Fruit fly (Drosophila melanogaster) whole organism, embryonic: ENCODE measurements around the gene Pgm1.

ENCODE experiments used
- CG10565 ChIP-seq: fragments of 200-800 bp; sonication (Bioruptor generic); optimal IDR thresholded peaks from 3 replicates; lab custom pipeline; 2016; ENCODE audit warnings: missing biosample characterization, mild to moderate bottlenecking, missing genetic modification characterization
- CG11456 ChIP-seq: fragments of 200-800 bp; sonication (Bioruptor generic); IDR thresholded peaks from 3 replicates; pipeline ENCODE4 v1.3.6; 2022; ENCODE audit warnings: missing biosample characterization, missing genetic modification characterization
- CG11723 ChIP-seq: fragments of 200-800 bp; sonication (Bioruptor generic); optimal IDR thresholded peaks from 2 replicates; lab custom pipeline; 2017; ENCODE audit warnings: missing biosample characterization, mild to moderate bottlenecking, missing genetic modification characterization
- CG14050 ChIP-seq: fragments of 200-800 bp; sonication (Bioruptor generic); IDR thresholded peaks from 3 replicates; pipeline ENCODE4 v1.3.6; 2022; ENCODE audit warnings: missing biosample characterization, missing genetic modification characterization
- CG14667 ChIP-seq: fragments of 200-800 bp; sonication (Bioruptor generic); IDR thresholded peaks from 2 replicates; pipeline ENCODE4 v1.3.6; 2022; ENCODE audit warnings: missing biosample characterization, missing genetic modification characterization
- CG15479 ChIP-seq: fragments of 200-800 bp; sonication (Bioruptor generic); optimal IDR thresholded peaks from 3 replicates; lab custom pipeline; 2019; ENCODE audit warnings: missing biosample characterization, mild to moderate bottlenecking, missing genetic modification characterization, moderate library complexity
- CG15696 ChIP-seq: fragments of 200-800 bp; sonication (Bioruptor generic); optimal IDR thresholded peaks from 2 replicates; lab custom pipeline; 2019; ENCODE audit warnings: missing biosample characterization, mild to moderate bottlenecking, missing genetic modification characterization, moderate library complexity
- CG16815 ChIP-seq: fragments of 200-800 bp; sonication (Bioruptor generic); optimal IDR thresholded peaks from 3 replicates; lab custom pipeline; 2017; ENCODE audit warnings: missing biosample characterization, mild to moderate bottlenecking, missing genetic modification characterization
- CG17361 ChIP-seq: fragments of 200-800 bp; sonication (Bioruptor generic); IDR thresholded peaks from 3 replicates; pipeline ENCODE4 v1.3.6; 2022; ENCODE audit warnings: missing biosample characterization, missing genetic modification characterization
- CG17802 ChIP-seq: fragments of 200-800 bp; sonication (Bioruptor generic); optimal IDR thresholded peaks from 2 replicates; lab custom pipeline; 2018; ENCODE audit warnings: missing biosample characterization, mild to moderate bottlenecking, missing genetic modification characterization, moderate library complexity
- CG18764 ChIP-seq: fragments of 200-800 bp; sonication (Bioruptor generic); optimal IDR thresholded peaks from 3 replicates; lab custom pipeline; 2016; ENCODE audit warnings: missing biosample characterization, missing genetic modification characterization
- CG31388 ChIP-seq: fragments of 200-800 bp; sonication (Bioruptor generic); optimal IDR thresholded peaks from 2 replicates; lab custom pipeline; 2016; ENCODE audit warnings: missing biosample characterization, missing genetic modification characterization
- CG31441 ChIP-seq: fragments of 200-800 bp; sonication (Bioruptor generic); IDR thresholded peaks from 2 replicates; pipeline ENCODE4 v1.3.6; 2022; ENCODE audit warnings: missing biosample characterization, missing genetic modification characterization
- CG7556 ChIP-seq: fragments of 200-800 bp; sonication (Bioruptor generic); optimal IDR thresholded peaks from 2 replicates; lab custom pipeline; 2017; ENCODE audit warnings: missing biosample characterization, mild to moderate bottlenecking, missing genetic modification characterization
- CG7786 ChIP-seq: fragments of 200-800 bp; sonication (Bioruptor generic); optimal IDR thresholded peaks from 2 replicates; lab custom pipeline; 2016; ENCODE audit warnings: missing biosample characterization, missing genetic modification characterization
- CG7963 ChIP-seq: fragments of 200-800 bp; sonication (Bioruptor generic); IDR thresholded peaks from 3 replicates; pipeline ENCODE4 v1.3.6; 2022; ENCODE audit warnings: missing biosample characterization, missing genetic modification characterization; ENCODE audit not compliant: partially characterized antibody
- CG7987 ChIP-seq: fragments of 200-800 bp; sonication (Bioruptor generic); optimal IDR thresholded peaks from 2 replicates; lab custom pipeline; 2018; ENCODE audit warnings: missing biosample characterization, mild to moderate bottlenecking, missing genetic modification characterization, moderate library complexity
- CG9876 ChIP-seq: fragments of 200-800 bp; sonication (Bioruptor generic); optimal IDR thresholded peaks from 2 replicates; lab custom pipeline; 2016; ENCODE audit warnings: missing biosample characterization, missing genetic modification characterization
- CkIIα-i1 ChIP-seq: fragments of 200-800 bp; sonication (Bioruptor generic); IDR thresholded peaks from 2 replicates; pipeline ENCODE4 v1.3.6; 2022; ENCODE audit warnings: missing biosample characterization, missing genetic modification characterization
- D19A ChIP-seq: fragments of 200-800 bp; optimal IDR thresholded peaks from 3 replicates; lab custom pipeline; 2019; ENCODE audit warnings: missing biosample characterization, mild to moderate bottlenecking, missing genetic modification characterization, moderate library complexity
- Deaf1 ChIP-seq: fragments of 200-800 bp; optimal IDR thresholded peaks from 3 replicates; lab custom pipeline; 2019; ENCODE audit warnings: missing biosample characterization, mild to moderate bottlenecking, missing genetic modification characterization, moderate library complexity
- Dfd ChIP-seq, 2 experiments: fragments of >200 bp; optimal IDR thresholded peaks; 2 replicates each; lab custom pipeline; 2017; ENCODE audit warnings: missing biosample characterization in 2 of 2, missing genetic modification characterization in 2 of 2
- Dll ChIP-seq: fragments of 200-800 bp; sonication (Bioruptor generic); IDR thresholded peaks from 4 replicates; pipeline ENCODE4 v1.3.6; 2022; ENCODE audit warnings: missing biosample characterization, missing genetic modification characterization; ENCODE audit not compliant: partially characterized antibody
- Fer3 ChIP-seq: fragments of 200-800 bp; sonication (Bioruptor generic); optimal IDR thresholded peaks from 2 replicates; lab custom pipeline; 2018; ENCODE audit warnings: missing biosample characterization, mild to moderate bottlenecking, missing genetic modification characterization, moderate library complexity
- Gsc ChIP-seq: fragments of 200-800 bp; sonication (Bioruptor generic); IDR thresholded peaks from 2 replicates; pipeline ENCODE4 v1.3.6; 2022; ENCODE audit warnings: missing biosample characterization, missing genetic modification characterization
- HLH3B ChIP-seq: fragments of 200-800 bp; sonication (Bioruptor generic); IDR thresholded peaks from 2 replicates; pipeline ENCODE4 v1.3.6; 2022; ENCODE audit warnings: missing biosample characterization, missing genetic modification characterization
- HLHmδ ChIP-seq: fragments of 200-800 bp; sonication (Bioruptor generic); optimal IDR thresholded peaks from 2 replicates; lab custom pipeline; 2018; ENCODE audit warnings: missing biosample characterization, mild to moderate bottlenecking, missing genetic modification characterization, moderate library complexity
- Med ChIP-seq: fragments of 200-800 bp; sonication (Bioruptor generic); peaks from one replicate; lab custom pipeline; 2016; ENCODE audit warnings: missing biosample characterization, missing genetic modification characterization, mild to moderate bottlenecking, inconsistent platforms, moderate library complexity
- NfI ChIP-seq: fragments of 200-800 bp; sonication (Bioruptor generic); optimal IDR thresholded peaks from 3 replicates; lab custom pipeline; 2018; ENCODE audit warnings: missing biosample characterization, mild to moderate bottlenecking, missing genetic modification characterization, moderate library complexity
- Optix ChIP-seq: fragments of 200-800 bp; sonication (Bioruptor generic); IDR thresholded peaks from 3 replicates; pipeline ENCODE4 v1.3.6; 2022; ENCODE audit warnings: missing biosample characterization, missing genetic modification characterization
- Sox100B ChIP-seq: fragments of 200-800 bp; sonication (Bioruptor generic); optimal IDR thresholded peaks from 3 replicates; lab custom pipeline; 2018; ENCODE audit warnings: missing biosample characterization, mild to moderate bottlenecking, missing genetic modification characterization
- Usf ChIP-seq: fragments of 200-800 bp; sonication (Bioruptor generic); optimal IDR thresholded peaks from 2 replicates; lab custom pipeline; 2017; ENCODE audit warnings: missing genotype, missing biosample characterization, missing genetic modification characterization
- Xbp1 ChIP-seq: fragments of 200-800 bp; sonication (Bioruptor generic); optimal IDR thresholded peaks from 3 replicates; lab custom pipeline; 2016; ENCODE audit warnings: missing biosample characterization, mild to moderate bottlenecking, missing genetic modification characterization
- aop ChIP-seq: fragments of 200-800 bp; sonication (Bioruptor generic); IDR thresholded peaks from 2 replicates; pipeline ENCODE4 v1.3.6; 2022; ENCODE audit warnings: missing biosample characterization, missing genetic modification characterization
- ara ChIP-seq: fragments of 200-800 bp; sonication (Bioruptor generic); IDR thresholded peaks from 2 replicates; pipeline ENCODE4 v1.3.6; 2022; ENCODE audit warnings: missing biosample characterization, missing genetic modification characterization
- ato ChIP-seq: fragments of 200-800 bp; sonication (Bioruptor generic); IDR thresholded peaks from 2 replicates; pipeline ENCODE4 v1.3.6; 2022; ENCODE audit warnings: missing biosample characterization, missing genetic modification characterization; ENCODE audit not compliant: partially characterized antibody
- chif ChIP-seq, 2 experiments: fragments of 200-800 bp; sonication (Bioruptor generic); optimal IDR thresholded peaks; 3 replicates each; lab custom pipeline; 2016; ENCODE audit warnings: missing biosample characterization in 2 of 2, missing genetic modification characterization in 2 of 2
- corto ChIP-seq: fragments of 200-800 bp; sonication (Bioruptor generic); optimal IDR thresholded peaks from 2 replicates; lab custom pipeline; 2016; ENCODE audit warnings: missing biosample characterization, mild to moderate bottlenecking, missing genetic modification characterization, moderate library complexity
- dmrt99B ChIP-seq: fragments of 200-800 bp; sonication (Bioruptor generic); optimal IDR thresholded peaks from 2 replicates; lab custom pipeline; 2018; ENCODE audit warnings: missing biosample characterization, mild to moderate bottlenecking, missing genetic modification characterization, moderate library complexity
- esg ChIP-seq: fragments of 200-800 bp; sonication (Bioruptor generic); conservative IDR thresholded peaks from 2 replicates; pipeline ENCODE4 v1.3.6; 2022; ENCODE audit warnings: missing biosample characterization, missing genetic modification characterization
- fd102C ChIP-seq: fragments of 200-800 bp; sonication (Bioruptor generic); optimal IDR thresholded peaks from 2 replicates; lab custom pipeline; 2018; ENCODE audit warnings: missing biosample characterization, mild to moderate bottlenecking, missing genetic modification characterization, moderate library complexity
- fd64A ChIP-seq: fragments of 200-800 bp; sonication (Bioruptor generic); optimal IDR thresholded peaks from 3 replicates; lab custom pipeline; 2018; ENCODE audit warnings: missing biosample characterization, mild to moderate bottlenecking, missing genetic modification characterization
- ken ChIP-seq: fragments of 200-800 bp; sonication (Bioruptor generic); IDR thresholded peaks from 3 replicates; pipeline ENCODE4 v1.3.6; 2022; ENCODE audit warnings: missing biosample characterization, missing genetic modification characterization
- luna ChIP-seq: fragments of 200-800 bp; sonication (Bioruptor generic); optimal IDR thresholded peaks from 2 replicates; lab custom pipeline; 2016; ENCODE audit warnings: missing biosample characterization, missing genetic modification characterization
- org-1 ChIP-seq: fragments of 200-800 bp; sonication (Bioruptor generic); optimal IDR thresholded peaks from 2 replicates; lab custom pipeline; 2017; ENCODE audit warnings: missing biosample characterization, missing genetic modification characterization
- slou ChIP-seq: fragments of 200-800 bp; sonication (Bioruptor generic); optimal IDR thresholded peaks from 3 replicates; lab custom pipeline; 2016; ENCODE audit warnings: missing biosample characterization, missing genetic modification characterization
- trem ChIP-seq: fragments of 200-800 bp; optimal IDR thresholded peaks from 3 replicates; lab custom pipeline; 2019; ENCODE audit warnings: missing biosample characterization, mild to moderate bottlenecking, missing genetic modification characterization, moderate library complexity
- vnd ChIP-seq: fragments of 200-800 bp; sonication (Bioruptor generic); IDR thresholded peaks from 3 replicates; pipeline ENCODE4 v1.3.6; 2022; ENCODE audit warnings: missing biosample characterization, missing genetic modification characterization; ENCODE audit not compliant: partially characterized antibody
- zen ChIP-seq: fragments of 200-800 bp; sonication (Bioruptor generic); optimal IDR thresholded peaks from 3 replicates; lab custom pipeline; 2018; ENCODE audit warnings: missing biosample characterization, mild to moderate bottlenecking, missing genetic modification characterization, moderate library complexity

Pgm1 gene

dm6 chr3L:16113607-16114337 is 14.6 kb downstream of the Pgm1 start (continued):
- TF ChIP-seq CG17802 (tag; lab: Kevin White, UChicago) (no peak), zen (tag; lab: Kevin White, UChicago) (peak; percentile 9), esg (GFP tag; lab: Robert Waterston, UW) (peak; percentile 75), CG11456 (GFP tag; lab: Robert Waterston, UW) (peak; percentile 83), ken (peak; percentile 87), CG7786 (GFP tag; lab: Kevin White, UChicago) (peak; percentile 78), ato (peak; percentile 50; the same call in 1 of the 2 replicates), Deaf1 (no peak), Gsc (GFP tag; lab: Robert Waterston, UW) (no peak), HLH3B (GFP tag; lab: Robert Waterston, UW) (peak; percentile 75), CG7556 (GFP tag; lab: Kevin White, UChicago) (peak; percentile 86), Fer3 (tag; lab: Kevin White, UChicago) (no peak), aop (GFP tag; lab: Robert Waterston, UW) (no peak), CG11723 (GFP tag; lab: Kevin White, UChicago) (peak; percentile 75), CG14050 (GFP tag; lab: Robert Waterston, UW) (peak; percentile 59), Sox100B (GFP tag; lab: Kevin White, UChicago) (no peak), dmrt99B (tag; lab: Kevin White, UChicago) (no peak), CG7987 (GFP tag; lab: Kevin White, UChicago) (peak; percentile 86), CG15479 (GFP tag; lab: Kevin White, UChicago) (peak; percentile 99), NfI (GFP tag; lab: Kevin White, UChicago) (peak; percentile 85), trem (peak; percentile 59), CG9876 (GFP tag; lab: Kevin White, UChicago) (peak; percentile 50), corto (GFP tag; lab: Kevin White, UChicago) (peak; percentile 63), org-1 (peak; percentile 76), CG14667 (GFP tag; lab: Robert Waterston, UW) (0 out of 2 replicates have a peak, but pooled peaks have one; percentile 54), ara (GFP tag; lab: Robert Waterston, UW) (peak; percentile 41; the same call in 1 of the 2 replicates), luna (peak; percentile 79), CG7963 (GFP tag; lab: Robert Waterston, UW) (peak; percentile 47; the same call in 1 of the 3 replicates), CkIIα-i1 (GFP tag; lab: Robert Waterston, UW) (no peak), CG15696 (peak; percentile 64), slou (GFP tag; lab: Kevin White, UChicago) (peak; percentile 32), D19A (tag; lab: Kevin White, UChicago) (peak; percentile 66), fd102C (no peak), HLHmδ (GFP tag; lab: Kevin White, UChicago) (peak; percentile 46), CG31441 (no peak; the same call in none of the 2 replicates), Dfd (GFP tag; optimal IDR thresholded peaks at IDR 0.05; lab: Kevin White, UChicago) (no peak), CG31388 (GFP tag; lab: Kevin White, UChicago) (no peak), Dll (GFP tag; lab: Robert Waterston, UW) (peak; percentile 72), vnd (peak; percentile 32; the same call in 2 of the 3 replicates), Xbp1 (GFP tag; lab: Kevin White, UChicago) (peak; percentile 89), Optix (GFP tag; lab: Robert Waterston, UW) (peak; percentile 71), CG17361 (no peak; the same call in 1 of the 3 replicates), Usf (peak; percentile 34), CG18764 (peak; percentile 65), CG10565 (peak; percentile 39), chif (GFP tag; optimal IDR thresholded peaks at IDR 0.05; lab: Kevin White, UChicago) (peak; percentile 75 to 77), fd64A (GFP tag; lab: Kevin White, UChicago) (peak; percentile 5), CG16815 (GFP tag; lab: Kevin White, UChicago) (peak; percentile 57), Med (GFP tag; lab: Kevin White, UChicago) (peak; percentile 98)
